Fruit fly (Drosophila melanogaster): Measurements from ENCODE around the gene wgn.
A peak's percentile ranks its signal among the peaks of the same experiment; 100 is the strongest.

The wgn gene

DNA sequence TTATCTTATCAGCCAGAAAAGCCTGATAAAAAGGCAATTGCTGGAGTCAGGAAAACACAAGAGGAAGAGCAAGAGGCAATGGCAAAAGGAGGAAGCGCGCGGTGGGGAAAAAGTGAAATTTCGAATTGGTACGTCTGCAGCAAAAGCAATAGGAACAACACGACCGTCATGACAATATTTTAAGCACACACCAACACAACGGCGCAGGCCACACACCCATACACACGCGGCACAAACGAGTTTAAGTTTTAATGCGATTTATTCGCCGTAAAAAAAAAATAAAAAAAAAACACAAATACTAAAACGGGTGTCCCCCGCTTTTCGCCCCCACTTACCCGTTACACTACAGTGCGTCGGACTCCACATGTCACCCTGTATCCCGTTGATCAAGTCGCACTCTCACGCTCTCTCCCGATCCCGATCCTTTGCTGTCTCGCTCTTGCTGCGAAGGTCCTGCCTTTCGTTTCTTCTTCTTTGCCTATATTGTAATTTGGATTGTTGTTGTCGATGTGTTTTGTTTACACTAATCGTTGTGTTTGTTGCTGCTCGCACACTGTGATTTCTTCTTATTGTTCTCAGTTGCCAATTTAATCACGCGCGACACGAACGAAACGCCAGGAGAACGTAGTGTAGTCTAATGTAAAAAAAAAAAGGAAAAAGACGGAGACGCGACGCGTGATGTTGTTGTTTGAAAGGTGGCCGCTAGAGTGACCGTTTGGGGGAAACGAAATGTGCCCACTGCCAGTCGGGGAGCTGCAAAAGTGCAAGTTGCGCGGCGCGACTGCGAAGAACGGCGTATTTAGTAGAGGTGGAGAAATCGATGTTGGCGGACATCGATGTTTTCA is 12.4 kb upstream of the wgn start, which contains the start of gene Rip11 (continued):
- TF ChIP-seq CG6654 (GFP tag; optimal IDR thresholded peaks at IDR 0.05) (no peak), CG14441 (GFP tag; IDR thresholded peaks at IDR 0.05) (peak; percentile 39; the same call in 1 of the 2 replicates), Oli (tag; optimal IDR thresholded peaks at IDR 0.05) (no peak), CG17829 (tag; optimal IDR thresholded peaks at IDR 0.05) (no peak), CG43689 (GFP tag; IDR thresholded peaks at IDR 0.05) (no peak), Xrp1 (GFP tag; IDR thresholded peaks at IDR 0.05) (peak; percentile 52; the same call in 1 of the 2 replicates), CG12104 (GFP tag; optimal IDR thresholded peaks at IDR 0.05) (peak; percentile 15), grau (tag; optimal IDR thresholded peaks at IDR 0.05) (peak; percentile 17), oc (tag; optimal IDR thresholded peaks at IDR 0.05) (peak; percentile 54), CG17385 (GFP tag; optimal IDR thresholded peaks at IDR 0.05) (peak; percentile 76), Antp (GFP tag; optimal IDR thresholded peaks at IDR 0.05) (no peak), CG9932 (GFP tag; IDR thresholded peaks at IDR 0.05) (peak; percentile 67), CG15601 (tag; optimal IDR thresholded peaks at IDR 0.05) (no peak), wek (GFP tag; optimal IDR thresholded peaks at IDR 0.05) (no peak), klu (GFP tag; IDR thresholded peaks at IDR 0.05) (no peak), CG2202 (tag; optimal IDR thresholded peaks at IDR 0.05) (no peak), CG17568 (GFP tag; optimal IDR thresholded peaks at IDR 0.05) (no peak), mirr (GFP tag; optimal IDR thresholded peaks at IDR 0.05) (no peak), p53 (GFP tag; optimal IDR thresholded peaks at IDR 0.05) (no peak), chm (GFP tag; IDR thresholded peaks at IDR 0.05) (peak; percentile 32), CG34376 (GFP tag; optimal IDR thresholded peaks at IDR 0.05) (peak; percentile 16), BtbVII (GFP tag; optimal IDR thresholded peaks at IDR 0.05) (peak; percentile 51), sr (GFP tag; IDR thresholded peaks at IDR 0.05) (0 out of 3 replicates have a peak, but pooled peaks have one; percentile 43), crc (GFP tag; optimal IDR thresholded peaks at IDR 0.05) (no peak), sima (GFP tag; optimal IDR thresholded peaks at IDR 0.05) (no peak), Hr3 (GFP tag; optimal IDR thresholded peaks at IDR 0.05) (no peak), Sry-δ (GFP tag; optimal IDR thresholded peaks at IDR 0.05) (no peak), trem (tag; optimal IDR thresholded peaks at IDR 0.05) (no peak), CG7839 (tag; optimal IDR thresholded peaks at IDR 0.05) (no peak), CG16779 (GFP tag; IDR thresholded peaks at IDR 0.05) (no peak), Side (GFP tag; optimal IDR thresholded peaks at IDR 0.05) (peak; percentile 28), Ets65A (GFP tag) (peak; percentile 85), sqz (GFP tag; optimal IDR thresholded peaks at IDR 0.05) (peak; percentile 80), Usf (GFP tag; optimal IDR thresholded peaks at IDR 0.05) (no peak), tin (GFP tag; optimal IDR thresholded peaks at IDR 0.05) (peak; percentile 25), pb (GFP tag; optimal IDR thresholded peaks at IDR 0.05) (peak; percentile 24), org-1 (GFP tag; optimal IDR thresholded peaks at IDR 0.05) (no peak), Meics (GFP tag; optimal IDR thresholded peaks at IDR 0.05) (peak; percentile 20), Sry-β (GFP tag; optimal IDR thresholded peaks at IDR 0.05) (no peak), CG8388 (GFP tag; optimal IDR thresholded peaks at IDR 0.05) (peak; percentile 18), Atf3 (GFP tag; optimal IDR thresholded peaks at IDR 0.05) (no peak), CG6272 (GFP tag; IDR thresholded peaks at IDR 0.05) (no peak), Dip3 (GFP tag; optimal IDR thresholded peaks at IDR 0.05) (peak; percentile 27), zen2 (GFP tag; IDR thresholded peaks at IDR 0.05; ENCODE audit: partially characterized antibody) (no peak), CG8765 (GFP tag; IDR thresholded peaks at IDR 0.05) (0 out of 2 replicates have a peak, but pooled peaks have one; percentile 21), jing (GFP tag; optimal IDR thresholded peaks at IDR 0.05) (no peak), exex (tag; optimal IDR thresholded peaks at IDR 0.05) (no peak), Dfd (GFP tag; optimal IDR thresholded peaks at IDR 0.05) (no peak), HmgZ (tag; optimal IDR thresholded peaks at IDR 0.05) (peak; percentile 16), CG11398 (GFP tag; optimal IDR thresholded peaks at IDR 0.05) (no peak)
